Fruit fly (Drosophila melanogaster) whole organism, embryonic: ENCODE data around the gene CG10418.

Experiments
- Bdp1 ChIP-seq: fragments of 200-800 bp; sonication (Bioruptor generic); optimal IDR thresholded peaks from 3 replicates; lab custom pipeline; 2016; ENCODE audit warnings: missing biosample characterization, missing genetic modification characterization
- Bteb2 ChIP-seq: fragments of 200-800 bp; sonication (Bioruptor generic); optimal IDR thresholded peaks from 2 replicates; lab custom pipeline; 2016; ENCODE audit warnings: missing biosample characterization, missing genetic modification characterization
- CG10209 ChIP-seq: fragments of 200-800 bp; sonication (Bioruptor generic); optimal IDR thresholded peaks from 3 replicates; lab custom pipeline; 2017; ENCODE audit warnings: missing biosample characterization, mild to moderate bottlenecking, missing genetic modification characterization, missing genetic modification reagents
- CG12071 ChIP-seq: fragments of 200-800 bp; sonication (Bioruptor generic); optimal IDR thresholded peaks from 3 replicates; lab custom pipeline; 2018; ENCODE audit warnings: missing biosample characterization, mild to moderate bottlenecking, missing genetic modification characterization
- CG15011 ChIP-seq: fragments of 200-800 bp; sonication (Bioruptor generic); optimal IDR thresholded peaks from 3 replicates; lab custom pipeline; 2018; ENCODE audit warnings: missing biosample characterization, mild to moderate bottlenecking, missing genetic modification characterization
- CG1603 ChIP-seq: fragments of 200-800 bp; sonication (Bioruptor generic); optimal IDR thresholded peaks from 2 replicates; lab custom pipeline; 2019; ENCODE audit warnings: missing biosample characterization, mild to moderate bottlenecking, missing genetic modification characterization, moderate library complexity
- CG17912 ChIP-seq: fragments of 200-800 bp; sonication (Bioruptor generic); optimal IDR thresholded peaks from 2 replicates; lab custom pipeline; 2018; ENCODE audit warnings: missing biosample characterization, mild to moderate bottlenecking, missing genetic modification characterization
- CG18764 ChIP-seq: fragments of 200-800 bp; sonication (Bioruptor generic); optimal IDR thresholded peaks from 3 replicates; lab custom pipeline; 2016; ENCODE audit warnings: missing biosample characterization, missing genetic modification characterization
- CG2120 ChIP-seq: fragments of 200-800 bp; sonication (Bioruptor generic); optimal IDR thresholded peaks from 3 replicates; lab custom pipeline; 2016; ENCODE audit warnings: missing biosample characterization, missing genetic modification characterization
- CG2129 ChIP-seq: fragments of 200-800 bp; sonication (Bioruptor generic); IDR thresholded peaks from 2 replicates; pipeline ENCODE4 v1.3.6; 2022; ENCODE audit warnings: missing biosample characterization, missing genetic modification characterization; ENCODE audit not compliant: partially characterized antibody
- CG2875 ChIP-seq: fragments of 200-800 bp; sonication (Bioruptor generic); optimal IDR thresholded peaks from 2 replicates; lab custom pipeline; 2017; ENCODE audit warnings: missing biosample characterization, mild to moderate bottlenecking, missing genetic modification characterization, missing genetic modification reagents
- CG3163 ChIP-seq: fragments of 200-800 bp; sonication (Bioruptor generic); optimal IDR thresholded peaks from 3 replicates; lab custom pipeline; 2016; ENCODE audit warnings: missing biosample characterization, missing genetic modification characterization
- CG3281 ChIP-seq: fragments of 200-800 bp; sonication (Bioruptor generic); optimal IDR thresholded peaks from 3 replicates; lab custom pipeline; 2017; ENCODE audit warnings: missing biosample characterization, mild to moderate bottlenecking, missing genetic modification characterization
- CG3407 ChIP-seq: fragments of 200-800 bp; sonication (Bioruptor generic); optimal IDR thresholded peaks from 2 replicates; lab custom pipeline; 2018; ENCODE audit warnings: missing biosample characterization, mild to moderate bottlenecking, missing genetic modification characterization
- CG5180 ChIP-seq: fragments of 200-800 bp; sonication (Bioruptor generic); optimal IDR thresholded peaks from 3 replicates; lab custom pipeline; 2017; ENCODE audit warnings: missing biosample characterization, missing genetic modification characterization, mild to moderate bottlenecking, moderate library complexity, missing genetic modification reagents
- CG6765 ChIP-seq: fragments of 200-800 bp; sonication (Bioruptor generic); optimal IDR thresholded peaks from 3 replicates; lab custom pipeline; 2017; ENCODE audit warnings: missing biosample characterization, mild to moderate bottlenecking, missing genetic modification characterization
- CG7556 ChIP-seq: fragments of 200-800 bp; sonication (Bioruptor generic); optimal IDR thresholded peaks from 2 replicates; lab custom pipeline; 2017; ENCODE audit warnings: missing biosample characterization, mild to moderate bottlenecking, missing genetic modification characterization
- CG7786 ChIP-seq: fragments of 200-800 bp; sonication (Bioruptor generic); optimal IDR thresholded peaks from 2 replicates; lab custom pipeline; 2016; ENCODE audit warnings: missing biosample characterization, missing genetic modification characterization
- CG8290 ChIP-seq, 3 experiments: fragments of 200-800 bp; sonication (Bioruptor generic); optimal IDR thresholded peaks; 2 replicates each; lab custom pipeline; 2016 to 2019; ENCODE audit warnings: missing biosample characterization in 3 of 3, missing genetic modification characterization in 3 of 3, mild to moderate bottlenecking in 2 of 3, moderate library complexity in 1 of 3
- CrebB ChIP-seq: fragments of 200-800 bp; sonication (Bioruptor generic); optimal IDR thresholded peaks from 3 replicates; lab custom pipeline; 2018; ENCODE audit warnings: missing biosample characterization, mild to moderate bottlenecking, missing genetic modification characterization
- Ets65A ChIP-seq: fragments of 200-800 bp; sonication (Bioruptor generic); peaks from one replicate; lab custom pipeline; 2016; ENCODE audit warnings: missing biosample characterization, missing genetic modification characterization
- Fer3 ChIP-seq: fragments of 200-800 bp; sonication (Bioruptor generic); optimal IDR thresholded peaks from 2 replicates; lab custom pipeline; 2018; ENCODE audit warnings: missing biosample characterization, mild to moderate bottlenecking, missing genetic modification characterization, moderate library complexity
- HLH3B ChIP-seq: fragments of 200-800 bp; sonication (Bioruptor generic); IDR thresholded peaks from 2 replicates; pipeline ENCODE4 v1.3.6; 2022; ENCODE audit warnings: missing biosample characterization, missing genetic modification characterization
- Hmr ChIP-seq: fragments of 200-800 bp; sonication (Bioruptor generic); optimal IDR thresholded peaks from 3 replicates; lab custom pipeline; 2017; ENCODE audit warnings: mild to moderate bottlenecking, missing biosample characterization, missing genetic modification reagents, missing genetic modification characterization
- Hsf ChIP-seq: fragments of 200-800 bp; sonication (Bioruptor generic); optimal IDR thresholded peaks from 3 replicates; lab custom pipeline; 2016; ENCODE audit warnings: missing biosample characterization, missing genetic modification characterization
- Meics ChIP-seq: fragments of 200-800 bp; sonication (Bioruptor generic); optimal IDR thresholded peaks from 2 replicates; lab custom pipeline; 2017; ENCODE audit warnings: missing biosample characterization, mild to moderate bottlenecking, missing genetic modification characterization
- NK7.1 ChIP-seq: fragments of 200-800 bp; sonication (Bioruptor generic); optimal IDR thresholded peaks from 3 replicates; lab custom pipeline; 2016; ENCODE audit warnings: missing biosample characterization, missing genetic modification characterization
- PHDP ChIP-seq: fragments of 200-800 bp; sonication (Bioruptor generic); optimal IDR thresholded peaks from 3 replicates; lab custom pipeline; 2018; ENCODE audit warnings: missing biosample characterization, mild to moderate bottlenecking, missing genetic modification characterization, moderate library complexity
- Pdp1 ChIP-seq, 2 experiments: fragments of 200-800 bp; sonication (Bioruptor generic); optimal IDR thresholded peaks; 3 replicates each; lab custom pipeline; 2016; ENCODE audit warnings: missing biosample characterization in 2 of 2, missing genetic modification characterization in 2 of 2, mild to moderate bottlenecking in 1 of 2, moderate library complexity in 1 of 2
- Side ChIP-seq: fragments of 200-800 bp; sonication (Bioruptor generic); optimal IDR thresholded peaks from 2 replicates; lab custom pipeline; 2016; ENCODE audit warnings: missing biosample characterization, missing genetic modification characterization
- Sox102F ChIP-seq: fragments of 200-800 bp; sonication (Bioruptor generic); optimal IDR thresholded peaks from 2 replicates; lab custom pipeline; 2018; ENCODE audit warnings: missing biosample characterization, mild to moderate bottlenecking, missing genetic modification characterization, moderate library complexity
- ara ChIP-seq: fragments of 200-800 bp; sonication (Bioruptor generic); IDR thresholded peaks from 2 replicates; pipeline ENCODE4 v1.3.6; 2022; ENCODE audit warnings: missing biosample characterization, missing genetic modification characterization
- bab2 ChIP-seq: fragments of 200-800 bp; sonication (Bioruptor generic); optimal IDR thresholded peaks from 2 replicates; lab custom pipeline; 2016; ENCODE audit warnings: missing biosample characterization, missing genetic modification characterization
- dimm ChIP-seq: fragments of 200-800 bp; sonication (Bioruptor generic); IDR thresholded peaks from 2 replicates; pipeline ENCODE4 v1.3.6; 2022; ENCODE audit warnings: missing biosample characterization, missing genetic modification characterization
- dysf ChIP-seq: fragments of 200-800 bp; sonication (Bioruptor generic); IDR thresholded peaks from 3 replicates; pipeline ENCODE4 v1.3.6; 2022; ENCODE audit warnings: missing biosample characterization, missing genetic modification characterization
- fd3F ChIP-seq: fragments of 200-800 bp; sonication (Bioruptor generic); optimal IDR thresholded peaks from 2 replicates; lab custom pipeline; 2018; ENCODE audit warnings: missing biosample characterization, mild to moderate bottlenecking, missing genetic modification characterization, moderate library complexity
- gem ChIP-seq: fragments of 200-800 bp; sonication (Bioruptor generic); optimal IDR thresholded peaks from 2 replicates; lab custom pipeline; 2019; ENCODE audit warnings: missing biosample characterization, mild to moderate bottlenecking, missing genetic modification characterization, moderate library complexity
- gro ChIP-seq: fragments of 200-800 bp; sonication (Bioruptor generic); optimal IDR thresholded peaks from 2 replicates; lab custom pipeline; 2016; ENCODE audit warnings: missing biosample characterization, missing genetic modification characterization
- gt ChIP-seq: fragments of 200-800 bp; sonication (Bioruptor generic); IDR thresholded peaks from 2 replicates; pipeline ENCODE4 v1.3.6; 2022; ENCODE audit warnings: missing biosample characterization, missing genetic modification characterization
- her ChIP-seq: fragments of 200-800 bp; sonication (Bioruptor generic); optimal IDR thresholded peaks from 2 replicates; lab custom pipeline; 2016; ENCODE audit warnings: missing biosample characterization, missing genetic modification characterization
- hkb ChIP-seq, 2 experiments: fragments of 200-800 bp in 1 of 2; fragments of >200 bp in 1 of 2; sonication (Bioruptor generic) in 1 of 2; IDR thresholded peaks in 1 of 2; optimal IDR thresholded peaks in 1 of 2; 2 replicates each; pipeline versions ENCODE4 v1.3.6 to Lab custom; 2017 to 2022; ENCODE audit warnings: missing biosample characterization in 1 of 2, missing genetic modification characterization in 1 of 2
- jumu ChIP-seq: fragments of 200-800 bp; sonication (Bioruptor generic); optimal IDR thresholded peaks from 3 replicates; lab custom pipeline; 2016; ENCODE audit warnings: missing biosample characterization, missing genetic modification characterization
- lab ChIP-seq: fragments of 200-800 bp; sonication (Bioruptor generic); optimal IDR thresholded peaks from 3 replicates; lab custom pipeline; 2017; ENCODE audit warnings: missing biosample characterization, missing genetic modification characterization, mild to moderate bottlenecking, moderate library complexity, missing genetic modification reagents
- odd ChIP-seq: fragments of 200-800 bp; sonication (Bioruptor generic); optimal IDR thresholded peaks from 2 replicates; lab custom pipeline; 2017; ENCODE audit warnings: missing biosample characterization, mild to moderate bottlenecking, missing genetic modification characterization
- pho ChIP-seq: fragments of 200-800 bp; sonication (Bioruptor generic); optimal IDR thresholded peaks from 2 replicates; lab custom pipeline; 2016; ENCODE audit warnings: missing biosample characterization, missing genetic modification characterization
- pum ChIP-seq: fragments of 200-800 bp; sonication (Bioruptor generic); optimal IDR thresholded peaks from 2 replicates; lab custom pipeline; 2016; ENCODE audit warnings: missing biosample characterization, missing genetic modification characterization
- scrt ChIP-seq: fragments of 200-800 bp; sonication (Bioruptor generic); optimal IDR thresholded peaks from 2 replicates; lab custom pipeline; 2018; ENCODE audit warnings: missing biosample characterization, mild to moderate bottlenecking, missing genetic modification characterization, moderate library complexity
- tup ChIP-seq: fragments of 200-800 bp; sonication (Bioruptor generic); optimal IDR thresholded peaks from 2 replicates; lab custom pipeline; 2016; ENCODE audit warnings: missing biosample characterization, mild to moderate bottlenecking, missing genetic modification characterization, moderate library complexity
- wek ChIP-seq: fragments of 200-800 bp; sonication (Bioruptor generic); optimal IDR thresholded peaks from 3 replicates; lab custom pipeline; 2018; ENCODE audit warnings: missing biosample characterization, mild to moderate bottlenecking, missing genetic modification characterization, moderate library complexity

The CG10418 gene

DNA sequence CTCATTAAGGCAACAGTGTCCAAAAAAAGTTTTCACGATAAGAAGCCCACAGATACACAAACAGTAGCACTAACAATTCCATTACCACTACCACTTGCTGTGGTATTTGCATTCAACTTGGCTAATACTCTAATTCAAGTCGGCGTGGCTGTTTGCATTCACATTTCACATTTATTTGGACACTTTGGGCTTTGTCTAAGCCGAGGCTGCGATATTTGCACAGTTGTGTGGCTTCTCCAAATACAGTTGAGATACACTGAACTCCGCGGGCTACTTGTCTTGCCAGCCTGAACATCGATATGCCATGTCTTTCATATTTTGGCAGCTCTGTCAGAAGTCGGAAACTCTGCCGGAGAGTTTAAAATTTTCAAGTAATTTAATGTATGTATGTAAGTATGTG, 13.8 kb downstream of the CG10418 start (continued):
- TF ChIP-seq gro (GFP tag; lab: Kevin White, UChicago): peak; percentile 7
- TF ChIP-seq Hsf (GFP tag; lab: Kevin White, UChicago): no peak
- peak; percentile 21 for TF ChIP-seq CG6765 (GFP tag; lab: Kevin White, UChicago)
- TF ChIP-seq CG7786 (GFP tag; lab: Kevin White, UChicago): peak; percentile 21
- peak; percentile 37 for TF ChIP-seq Sox102F (GFP tag; lab: Kevin White, UChicago)
- TF ChIP-seq CG15011: peak; percentile 12
- peak in 1 of 2 experiments; percentile 21 for TF ChIP-seq Pdp1 (GFP tag; optimal IDR thresholded peaks at IDR 0.05; lab: Kevin White, UChicago)
- peak; percentile 32 for TF ChIP-seq gem (tag; lab: Kevin White, UChicago)
- peak; percentile 52 for TF ChIP-seq CG10209 (GFP tag; lab: Kevin White, UChicago)
- TF ChIP-seq CG3407 (GFP tag; lab: Kevin White, UChicago): peak; percentile 5
- peak; percentile 53 for TF ChIP-seq CG12071 (GFP tag; lab: Kevin White, UChicago)
- peak; percentile 19 for TF ChIP-seq odd (GFP tag; lab: Kevin White, UChicago)
- TF ChIP-seq tup (GFP tag; lab: Kevin White, UChicago): peak; percentile 14
- peak; percentile 46 for TF ChIP-seq Meics (GFP tag; lab: Kevin White, UChicago)
- TF ChIP-seq CG2120 (GFP tag; lab: Kevin White, UChicago): peak; percentile 67
- 0 out of 3 replicates have a peak, but pooled peaks have one; percentile 6 for TF ChIP-seq dysf (GFP tag; lab: Robert Waterston, UW)
- TF ChIP-seq Side: peak; percentile 42
- peak; percentile 28 for TF ChIP-seq jumu (GFP tag; lab: Kevin White, UChicago)
- peak; percentile 44 for TF ChIP-seq CG1603 (tag; lab: Kevin White, UChicago)
- peak; percentile 32 for TF ChIP-seq CG18764 (GFP tag; lab: Kevin White, UChicago)
- TF ChIP-seq CG5180 (GFP tag; lab: Kevin White, UChicago): peak; percentile 28
- peak; percentile 35 for TF ChIP-seq bab2 (GFP tag; lab: Kevin White, UChicago)
- no peak for TF ChIP-seq CG8290 (GFP tag; optimal IDR thresholded peaks at IDR 0.05; lab: Kevin White, UChicago)
- peak in 1 of 2 experiments; percentile 85 for TF ChIP-seq CG8290 (tag; optimal IDR thresholded peaks at IDR 0.05; lab: Kevin White, UChicago)
- TF ChIP-seq Hmr: peak; percentile 79
- TF ChIP-seq CG17912 (GFP tag; lab: Kevin White, UChicago): no peak
- TF ChIP-seq CG3163 (GFP tag; lab: Kevin White, UChicago): no peak
- TF ChIP-seq gt (GFP tag; lab: Robert Waterston, UW): no peak
- no peak for TF ChIP-seq pum (GFP tag; lab: Kevin White, UChicago)
- TF ChIP-seq CG3281 (GFP tag; lab: Kevin White, UChicago): peak; percentile 57
- TF ChIP-seq hkb (optimal IDR thresholded peaks at IDR 0.05; lab: Kevin White, UChicago): no peak
- no peak for TF ChIP-seq hkb (GFP tag; IDR thresholded peaks at IDR 0.05; lab: Robert Waterston, UW)
- peak; percentile 46 for TF ChIP-seq Fer3
- peak; percentile 55 for TF ChIP-seq Ets65A (GFP tag; lab: Kevin White, UChicago)
- no peak for TF ChIP-seq scrt (GFP tag; lab: Kevin White, UChicago)
- TF ChIP-seq ara (GFP tag; lab: Robert Waterston, UW): 0 out of 2 replicates have a peak, but pooled peaks have one; percentile 8
- TF ChIP-seq NK7.1: peak; percentile 40
- TF ChIP-seq PHDP (tag; lab: Kevin White, UChicago): peak; percentile 48
- peak; percentile 47 for TF ChIP-seq pho
- TF ChIP-seq Bteb2 (GFP tag; lab: Kevin White, UChicago): peak; percentile 54
- TF ChIP-seq CrebB (tag; lab: Kevin White, UChicago): peak; percentile 26
- peak; percentile 33 for TF ChIP-seq her (GFP tag; lab: Kevin White, UChicago)
- 0 out of 2 replicates have a peak, but pooled peaks have one; percentile 40 for TF ChIP-seq HLH3B (GFP tag; lab: Robert Waterston, UW)
- no peak for TF ChIP-seq CG2129 (GFP tag; lab: Robert Waterston, UW)
- TF ChIP-seq wek (GFP tag; lab: Kevin White, UChicago): peak; percentile 32
- peak; percentile 32 for TF ChIP-seq Bdp1 (GFP tag; lab: Kevin White, UChicago)
- TF ChIP-seq lab: peak; percentile 76
- TF ChIP-seq CG7556 (GFP tag; lab: Kevin White, UChicago): peak; percentile 16
- peak; percentile 2 for TF ChIP-seq fd3F (GFP tag; lab: Kevin White, UChicago)
- TF ChIP-seq dimm (GFP tag; lab: Robert Waterston, UW): no peak
- peak; percentile 57 for TF ChIP-seq CG2875 (GFP tag; lab: Kevin White, UChicago)
